Worm (Caenorhabditis elegans) whole organism, dauer: ENCODE measurements around the gene npr-43.

Experiments used
- unc-62 ChIP-seq: sonication (generic microtip); optimal IDR thresholded peaks from 2 replicates; lab custom pipeline; 2017; ENCODE audit warnings: missing biosample characterization, missing genetic modification reagents, missing genetic modification characterization

npr-43 gene

DNA sequence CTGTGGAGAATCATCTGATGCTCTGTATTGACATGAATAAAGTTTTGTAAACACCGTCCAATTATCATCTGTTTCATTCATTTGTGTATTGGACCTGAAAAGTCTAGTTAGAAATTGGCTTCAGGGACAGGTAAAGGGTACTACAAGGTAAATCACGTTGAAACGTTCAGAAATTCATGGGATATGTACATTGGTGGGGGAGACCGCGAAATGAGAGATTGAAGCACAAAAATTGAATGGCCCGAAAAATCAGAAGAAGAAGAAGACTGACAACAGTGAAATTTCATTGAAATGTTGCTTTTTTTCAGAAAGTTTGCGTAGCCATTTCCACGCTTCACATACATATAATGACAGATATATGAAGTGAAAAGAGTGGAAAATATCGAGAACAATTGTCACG is at the start of gene npr-43:
TSS of gene npr-43 (minus strand) at position 101 of the 400 bp plus-strand sequence.
- TF ChIP-seq unc-62: no peak

DNA sequence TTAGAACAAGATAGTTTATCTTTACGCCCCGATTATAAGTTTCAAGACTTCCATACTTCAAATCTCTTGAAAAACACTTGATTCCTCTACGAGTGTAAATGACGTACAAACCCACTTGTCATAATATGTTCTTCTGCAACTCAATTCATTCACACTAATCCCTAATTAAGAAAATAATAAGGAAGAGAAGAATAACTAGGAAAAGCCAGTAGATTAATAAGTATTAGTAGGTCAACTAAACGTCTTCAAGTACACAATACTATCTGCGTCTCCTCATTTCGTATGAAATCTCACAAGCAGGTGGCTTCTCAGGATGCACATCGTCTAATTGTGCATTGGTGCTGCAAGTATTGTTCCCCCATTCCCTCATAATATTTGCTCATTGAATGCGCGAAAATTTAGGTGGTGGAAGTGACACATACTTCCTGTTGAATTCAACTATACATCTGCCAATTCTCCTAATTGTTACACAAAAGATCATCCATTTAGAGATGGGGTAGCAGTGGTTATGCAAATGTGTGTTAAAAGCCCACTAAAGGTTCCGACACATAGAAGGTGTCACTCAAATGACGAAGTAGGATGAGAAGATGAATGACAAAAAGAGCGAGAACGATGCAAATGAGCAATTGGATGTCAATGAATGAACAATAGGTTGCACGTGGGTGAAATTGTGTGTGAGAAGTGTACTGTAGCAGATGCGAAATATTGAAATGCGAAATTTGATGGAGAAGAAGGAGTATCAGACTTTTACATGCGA is 48.4 kb upstream of the npr-43 start:
- TF ChIP-seq unc-62: no peak

DNA sequence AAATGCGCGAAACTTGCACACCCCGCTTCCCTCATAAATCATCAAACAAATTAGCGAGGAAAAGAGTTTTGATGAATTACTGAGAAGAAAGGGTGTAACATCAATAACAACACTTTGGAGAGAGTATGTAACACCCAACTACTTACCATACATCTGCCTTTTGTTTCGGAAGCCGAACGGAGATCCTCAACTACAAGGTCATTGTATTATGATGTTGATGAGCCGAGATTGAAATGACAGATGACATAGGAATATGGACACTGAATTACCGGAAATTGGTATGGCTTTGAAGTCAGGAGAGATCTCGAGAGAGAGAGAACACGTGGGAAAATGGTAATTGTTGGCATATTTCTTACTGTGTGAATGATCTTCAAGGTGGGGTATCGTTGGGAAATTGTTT is 47.1 kb upstream of the npr-43 start:
- TF ChIP-seq unc-62: no peak

DNA sequence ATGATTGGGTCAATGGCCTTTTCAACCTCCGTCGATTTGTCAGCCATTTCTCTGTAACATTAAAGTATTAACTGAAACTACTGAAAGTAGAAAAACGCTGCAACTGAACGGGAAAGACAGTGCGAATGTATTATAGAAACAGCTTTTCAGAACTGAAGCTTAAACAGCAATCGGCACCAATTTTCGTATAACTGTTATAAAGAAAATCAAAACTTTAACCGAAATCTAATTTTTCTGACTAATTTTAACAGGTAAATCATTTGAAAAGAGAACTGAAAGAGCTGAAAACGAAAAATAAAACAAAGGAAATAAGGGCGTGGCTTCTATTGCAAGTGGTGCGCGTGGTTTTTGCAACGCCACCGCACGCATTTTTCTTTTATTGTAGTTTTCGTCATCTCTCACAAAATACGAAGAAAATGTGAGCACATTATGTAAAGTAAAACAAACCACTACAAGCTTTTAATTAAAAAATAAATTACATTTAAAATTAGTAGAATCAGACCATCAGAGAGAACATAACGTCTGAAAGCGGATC is 46.1 kb upstream of the npr-43 start, which contains the start of gene rrsr-1:
TSS of gene rrsr-1 (minus strand) at position 51 of the 535 bp plus-strand sequence.
- no peak for TF ChIP-seq unc-62

DNA sequence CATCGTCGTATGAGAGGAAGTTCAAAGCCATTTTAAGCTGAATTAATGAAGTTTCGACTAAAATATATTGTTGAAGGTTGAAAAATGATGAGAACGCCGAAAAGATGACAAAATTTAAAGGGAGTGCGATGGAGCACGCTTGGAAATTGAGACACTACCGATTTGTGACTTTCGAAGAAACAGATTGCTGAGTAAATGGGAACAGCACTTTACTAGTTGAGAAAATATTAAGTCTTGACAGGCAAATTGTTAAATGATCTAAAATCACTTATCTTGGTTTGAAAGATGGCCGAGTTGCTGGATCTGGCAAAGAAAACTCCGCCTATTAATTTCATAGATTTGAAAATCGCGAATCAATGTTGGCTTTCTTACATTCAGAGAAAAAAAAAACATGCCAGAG is 44.4 kb upstream of the npr-43 start, which contains the start of gene rpoa-12:
TSS of gene rpoa-12 (minus strand) at position 37 of the 400 bp plus-strand sequence.
- no peak for TF ChIP-seq unc-62

DNA sequence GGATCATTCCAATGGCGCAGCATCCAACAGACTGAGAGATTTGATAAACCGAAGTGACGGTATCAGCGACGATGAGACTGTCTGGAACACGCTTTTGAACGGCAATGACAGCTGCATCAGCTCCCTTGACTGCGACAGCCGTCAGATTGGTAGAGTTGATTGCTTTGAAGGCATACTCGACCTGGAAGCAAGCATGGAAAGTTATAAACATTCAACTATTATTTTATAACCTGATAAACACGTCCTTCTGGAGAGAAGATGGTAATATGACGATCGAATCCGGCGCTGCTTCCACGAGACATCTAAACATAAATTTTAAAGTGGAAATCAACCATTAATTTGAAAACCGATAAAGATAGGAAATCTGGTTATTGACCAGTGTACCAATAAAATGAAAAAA is 43.4 kb upstream of the npr-43 start, which contains the start of gene pas-1:
TSS of gene pas-1 (minus strand) at position 302 of the 400 bp plus-strand sequence.
- no peak for TF ChIP-seq unc-62

DNA sequence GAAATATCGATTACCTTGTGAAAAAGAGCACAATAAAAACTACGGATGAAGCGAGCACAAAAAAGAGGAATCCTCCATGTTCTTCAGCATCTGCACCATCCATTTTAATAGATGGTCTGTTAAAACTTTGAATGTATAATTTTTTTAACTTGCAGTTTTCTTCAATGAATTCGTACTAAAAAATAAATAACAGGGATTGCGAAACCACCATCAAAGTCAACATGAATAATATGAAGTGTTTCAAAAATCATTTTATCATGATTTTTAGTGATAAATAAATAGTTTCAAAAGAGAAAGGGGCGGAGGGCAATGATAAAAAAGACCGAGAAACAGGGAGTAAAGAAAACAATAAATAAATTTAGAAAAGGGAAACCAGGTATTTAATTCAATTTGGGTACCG is 42.4 kb upstream of the npr-43 start, which contains the start of gene dhs-22:
TSS of gene dhs-22 (minus strand) at position 116 of the 400 bp plus-strand sequence.
- no peak for TF ChIP-seq unc-62

DNA sequence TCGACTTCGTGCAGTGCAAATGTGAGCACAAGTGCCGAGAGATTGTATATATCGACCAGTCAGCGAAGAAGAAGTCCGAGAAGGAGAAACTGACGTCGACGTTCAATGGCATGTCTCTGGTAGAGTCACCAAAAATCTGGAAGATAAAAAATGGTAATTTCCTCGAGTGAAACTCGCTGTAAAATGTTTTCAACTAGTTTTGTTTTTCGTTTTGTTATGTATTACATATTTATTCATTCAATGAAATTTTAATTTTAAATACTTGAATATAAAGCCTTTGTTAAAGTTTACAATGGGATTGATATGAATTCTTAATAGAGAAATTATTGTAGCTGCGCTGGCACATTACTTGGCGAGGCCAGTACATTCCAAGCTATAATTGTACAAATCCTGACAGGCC is 41.0 kb upstream of the npr-43 start:
- no peak for TF ChIP-seq unc-62

DNA sequence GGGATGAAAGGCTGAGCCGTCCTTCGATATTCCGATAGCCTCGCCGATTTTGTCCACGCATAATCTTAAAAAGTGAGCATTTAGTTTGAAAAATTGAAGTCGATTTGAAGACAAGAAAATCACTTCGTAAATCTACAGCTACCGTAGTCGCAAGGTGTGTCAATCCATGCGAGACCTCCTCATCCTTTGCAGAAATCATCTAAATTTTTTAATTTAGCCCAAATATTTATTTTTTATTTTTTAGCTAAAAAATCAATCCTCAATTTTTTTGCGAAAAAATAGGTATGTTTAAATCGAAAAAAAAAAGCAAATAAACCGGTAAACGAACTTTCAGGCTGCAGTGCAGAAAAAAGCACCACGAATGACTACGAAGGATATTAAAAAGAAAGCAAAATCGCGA is 38.8 kb upstream of the npr-43 start, which contains the start of the genes nxf-2 and set-31:
TSS of gene nxf-2 (minus strand) at position 101 of the 400 bp plus-strand sequence.
TSS of gene set-31 (plus strand) at position 169 of the 400 bp plus-strand sequence.
- no peak for TF ChIP-seq unc-62

DNA sequence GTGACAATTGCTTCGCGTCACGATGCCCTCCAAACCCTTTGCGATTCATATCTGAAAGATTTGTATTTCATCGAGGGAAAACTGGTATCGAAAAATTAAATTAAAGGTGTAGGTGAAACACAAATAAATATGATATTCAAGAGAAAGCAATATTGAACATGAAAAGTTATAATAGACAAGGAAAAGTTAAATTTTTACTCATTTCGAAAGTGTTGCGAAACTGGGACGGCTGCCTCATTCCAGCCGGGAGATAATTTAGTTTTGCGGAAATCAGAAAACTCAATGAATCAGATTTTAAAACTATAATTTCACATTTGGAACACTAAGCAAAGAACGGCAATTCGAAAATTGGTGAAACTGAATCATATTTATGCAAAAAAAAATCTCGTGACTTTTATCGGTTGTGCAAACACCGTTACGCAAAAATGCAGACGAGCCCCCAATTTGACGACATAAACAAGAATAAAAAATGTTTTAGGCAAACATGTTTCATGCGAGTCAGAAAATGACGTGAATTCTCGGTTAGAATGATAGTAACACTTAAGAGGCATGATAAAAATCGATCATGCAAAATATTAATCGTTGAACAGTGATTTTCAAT is 36.2 kb upstream of the npr-43 start, which contains the start of the genes nxf-1 and C15H11.11:
TSS of gene nxf-1 (minus strand) at position 51 of the 601 bp plus-strand sequence.
TSS of gene C15H11.11 (plus strand) at position 536 of the 601 bp plus-strand sequence.
- TF ChIP-seq unc-62: no peak

DNA sequence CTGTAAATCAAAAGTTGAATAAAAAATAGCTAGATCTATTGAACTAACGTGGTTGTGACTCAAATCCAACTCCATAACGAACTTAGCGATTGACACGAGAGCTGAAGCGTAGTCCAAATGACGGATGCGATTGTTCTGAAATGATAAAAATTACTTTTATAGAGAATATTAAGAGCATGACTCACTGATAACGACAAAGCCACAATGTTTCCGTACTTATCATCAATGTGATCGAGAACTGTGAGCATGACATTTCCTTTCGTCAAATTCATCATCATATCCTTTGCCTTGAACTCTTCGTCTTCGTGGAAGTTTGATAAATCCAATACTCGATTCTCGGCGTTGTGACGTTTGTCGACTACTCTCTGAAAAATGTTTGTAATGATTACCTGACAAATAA is 35.1 kb upstream of the npr-43 start:
- TF ChIP-seq unc-62: no peak

DNA sequence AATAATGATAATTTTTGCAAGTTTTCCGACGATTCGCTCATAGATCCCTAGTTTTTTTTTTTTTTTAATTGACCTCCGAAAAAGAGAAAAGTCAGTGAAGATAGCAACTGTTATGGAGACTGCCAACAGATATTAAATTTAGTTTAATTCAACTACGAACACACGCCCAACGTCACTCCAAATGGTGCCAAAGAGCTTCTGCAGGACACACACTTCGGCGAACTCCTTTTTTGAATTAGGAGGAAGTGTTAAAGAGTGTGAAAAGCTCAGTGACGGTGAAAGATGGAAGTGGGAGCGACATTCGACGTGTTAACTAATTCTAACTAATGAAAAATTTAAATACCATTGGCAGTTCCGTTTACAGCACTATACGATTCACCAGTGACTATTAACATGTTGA is 33.1 kb upstream of the npr-43 start:
- TF ChIP-seq unc-62: no peak

DNA sequence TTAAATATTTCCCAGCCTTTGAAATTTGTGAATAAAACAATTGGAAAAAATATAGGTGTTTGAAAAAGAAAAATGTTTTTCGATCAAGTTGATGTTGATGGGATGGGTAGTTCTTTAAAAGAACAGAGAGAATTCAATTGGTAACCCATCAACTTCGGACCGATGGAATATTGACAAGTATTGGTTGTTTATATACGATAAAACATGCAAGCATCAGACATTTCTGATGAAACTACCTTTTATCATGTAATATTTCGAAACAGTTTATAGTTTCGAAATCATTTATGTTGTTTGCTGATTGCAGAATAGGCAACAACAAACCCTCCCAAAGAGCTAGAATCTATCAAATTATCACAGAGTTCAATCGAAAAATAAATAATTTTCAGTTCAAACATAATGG is 31.0 kb upstream of the npr-43 start:
- no peak for TF ChIP-seq unc-62

DNA sequence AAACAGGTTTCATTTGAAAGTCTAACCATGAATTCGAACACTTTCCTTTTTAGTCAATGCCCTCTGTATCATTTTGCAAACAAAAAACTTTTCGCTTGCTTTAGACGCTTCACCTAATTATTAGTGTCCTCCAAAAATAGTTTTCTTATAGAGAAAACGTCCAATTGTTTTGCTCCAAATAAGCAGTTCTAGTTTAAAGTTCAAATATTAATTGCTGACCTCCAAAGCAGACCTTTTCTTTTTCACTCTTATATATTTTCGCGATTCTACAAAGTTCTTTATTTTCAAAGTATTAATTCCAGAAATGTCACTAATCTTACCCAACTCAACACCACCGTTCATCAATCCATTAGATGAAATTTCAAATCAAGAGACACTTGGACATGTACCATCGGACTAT is 29.9 kb upstream of the npr-43 start, which contains the start of gene gnrr-2:
TSS of gene gnrr-2 (plus strand) at position 301 of the 400 bp plus-strand sequence.
- no peak for TF ChIP-seq unc-62

DNA sequence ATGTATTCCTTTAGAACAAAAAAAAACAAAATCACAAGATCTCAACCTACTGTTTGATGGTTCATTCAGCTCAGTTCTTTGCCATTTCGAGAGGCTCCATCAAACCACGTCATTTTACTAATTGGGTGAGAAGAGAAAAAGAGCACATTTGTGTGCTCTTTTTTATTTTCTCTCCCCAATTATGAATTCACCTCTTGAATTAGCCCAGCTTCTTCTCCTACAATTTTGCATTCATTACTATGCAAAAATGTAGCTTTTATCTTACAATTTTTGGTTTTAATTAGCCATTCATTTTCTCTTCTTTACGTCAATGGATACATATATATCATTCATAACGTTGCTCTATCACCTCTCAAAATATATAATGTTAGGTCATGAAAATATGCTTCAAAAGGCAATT is 26.8 kb upstream of the npr-43 start:
- no peak for TF ChIP-seq unc-62

DNA sequence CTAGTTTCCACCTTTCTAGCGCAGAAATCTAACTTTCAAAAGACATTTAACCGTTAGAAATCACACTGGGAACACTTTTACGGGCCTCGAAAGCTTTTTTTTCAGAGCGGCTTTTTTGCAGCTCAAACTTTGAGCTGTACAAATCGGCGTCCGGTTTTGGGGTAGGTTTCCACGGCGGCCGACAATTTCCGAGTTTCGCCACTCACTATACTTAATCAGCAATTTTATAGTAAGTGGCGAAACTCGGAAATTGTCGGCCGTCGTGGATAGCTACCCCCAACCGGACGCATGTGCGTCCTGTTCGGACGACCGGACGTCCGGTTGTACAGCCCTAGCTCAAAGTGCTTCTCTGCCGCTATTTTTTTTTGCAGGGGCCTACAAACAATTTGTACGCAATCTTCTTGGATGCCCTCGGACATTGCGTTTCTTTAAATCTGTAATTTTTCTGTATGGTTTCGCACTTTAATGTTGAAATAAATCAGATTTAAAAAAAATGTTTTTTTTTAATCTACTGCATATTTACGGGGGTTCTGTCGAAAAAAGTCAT is 17.3 kb upstream of the npr-43 start:
- no peak for TF ChIP-seq unc-62

DNA sequence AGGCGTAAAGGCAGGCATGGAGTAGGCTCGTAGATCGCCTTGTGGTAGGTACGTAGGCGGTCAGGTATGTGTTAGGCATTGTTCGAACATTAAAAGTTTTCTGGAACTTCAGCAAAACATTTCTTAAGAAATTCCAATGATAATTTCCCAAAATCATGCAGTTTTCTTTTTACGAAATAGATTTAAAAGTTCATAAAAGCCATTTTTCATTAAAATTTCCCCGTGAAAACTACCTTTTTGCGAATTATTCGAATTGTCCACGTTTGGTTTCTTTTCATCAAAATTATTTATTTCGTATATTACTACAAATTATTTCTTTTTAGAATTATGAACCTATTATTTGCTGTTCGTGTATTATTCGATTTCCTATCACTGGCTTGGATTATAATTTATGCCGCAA is 15.9 kb upstream of the npr-43 start, which contains the start of gene C15H11.13:
TSS of gene C15H11.13 (plus strand) at position 301 of the 400 bp plus-strand sequence.
- no peak for TF ChIP-seq unc-62
